Worm (Caenorhabditis elegans) whole organism, L4 larva: ENCODE results near the gene C56C10.9.

Experiments used
- F44E2.7 ChIP-seq: fragments of 200-800 bp; sonication (Bioruptor generic); IDR thresholded peaks from 2 replicates; pipeline ENCODE4 v2.1.2; 2022; ENCODE audit warnings: missing genetic modification characterization, missing compliant biosample characterization
- F49E8.2 ChIP-seq: sonication (generic microtip); optimal IDR thresholded peaks from 2 replicates; lab custom pipeline; 2016; ENCODE audit warnings: missing compliant biosample characterization, mild to moderate bottlenecking, missing genetic modification characterization, borderline replicate concordance
- R02D3.7 ChIP-seq: fragments of 150-350 bp; sonication (generic microtip); optimal IDR thresholded peaks from 3 replicates; lab custom pipeline; 2014; ENCODE audit warnings: missing biosample characterization, missing genetic modification characterization
- T20F7.1 ChIP-seq: fragments of 200-800 bp; sonication (Bioruptor generic); optimal IDR thresholded peaks from 2 replicates; lab custom pipeline; 2018; ENCODE audit warnings: mild to moderate bottlenecking, missing genetic modification characterization, missing compliant biosample characterization
- Y75B8A.6 ChIP-seq: fragments of 200-800 bp; sonication (Bioruptor generic); IDR thresholded peaks from 2 replicates; pipeline ENCODE4 v1.3.6; 2022; ENCODE audit warnings: missing genetic modification reagents, missing genetic modification characterization, missing compliant biosample characterization
- ZK337.2 ChIP-seq: fragments of 200-800 bp; sonication (Bioruptor generic); IDR thresholded peaks from 2 replicates; pipeline ENCODE4 v1.3.6; 2022; ENCODE audit warnings: missing genetic modification reagents, missing genetic modification characterization, missing compliant biosample characterization
- ZK546.5 ChIP-seq, 2 experiments: sonication (generic microtip); optimal IDR thresholded peaks; 2 replicates each; lab custom pipeline; 2017; ENCODE audit warnings: missing biosample characterization in 2 of 2, missing genetic modification characterization in 2 of 2
- aha-1 ChIP-seq: fragments of 150-350 bp; peaks from one replicate; lab custom pipeline; 2014; ENCODE audit warnings: missing biosample characterization, missing genetic modification characterization
- ceh-20 ChIP-seq: fragments of 200-800 bp; sonication (Bioruptor generic); IDR thresholded peaks from 2 replicates; pipeline ENCODE4 v1.3.6; 2022; ENCODE audit warnings: missing genetic modification reagents, missing genetic modification characterization, missing compliant biosample characterization
- ceh-28 ChIP-seq: fragments of 150-350 bp; optimal IDR thresholded peaks from 2 replicates; lab custom pipeline; 2014; ENCODE audit warnings: missing biosample characterization, missing genetic modification reagents, missing genetic modification characterization
- ctbp-1 ChIP-seq: fragments of 200-800 bp; sonication (Bioruptor generic); IDR thresholded peaks from 2 replicates; pipeline ENCODE4 v1.3.6; 2022; ENCODE audit warnings: missing genetic modification reagents, missing genetic modification characterization, missing compliant biosample characterization
- daf-19 ChIP-seq: fragments of 200-800 bp; sonication (Bioruptor generic); conservative IDR thresholded peaks from 2 replicates; pipeline ENCODE4 v1.3.6; 2022; ENCODE audit warnings: missing genetic modification characterization, missing compliant biosample characterization
- dpl-1 ChIP-seq: fragments of 150-350 bp; optimal IDR thresholded peaks from 2 replicates; lab custom pipeline; 2014; ENCODE audit warnings: missing biosample characterization, missing genetic modification reagents, missing genetic modification characterization
- duxl-1 ChIP-seq: sonication (generic microtip); optimal IDR thresholded peaks from 2 replicates; lab custom pipeline; 2016; ENCODE audit warnings: mild to moderate bottlenecking, missing genetic modification characterization, moderate library complexity, missing compliant biosample characterization; ENCODE audit not compliant: poor library complexity
- dve-1 ChIP-seq: sonication (generic microtip); optimal IDR thresholded peaks from 2 replicates; lab custom pipeline; 2017; ENCODE audit warnings: antibody characterized with exemption, mild to moderate bottlenecking, missing genetic modification characterization, missing compliant biosample characterization; ENCODE audit not compliant: insufficient read depth
- egl-43 ChIP-seq: fragments of 200-800 bp; sonication (Bioruptor generic); IDR thresholded peaks from 2 replicates; pipeline ENCODE4 v1.3.6; 2022; ENCODE audit warnings: missing genetic modification reagents, missing genetic modification characterization, missing compliant biosample characterization
- fkh-10 ChIP-seq: fragments of 150-350 bp; optimal IDR thresholded peaks from 2 replicates; lab custom pipeline; 2014; ENCODE audit warnings: missing biosample characterization, missing genetic modification reagents, missing genetic modification characterization
- gei-8 ChIP-seq: fragments of 200-800 bp; sonication (Bioruptor generic); optimal IDR thresholded peaks from 2 replicates; lab custom pipeline; 2018; ENCODE audit warnings: mild to moderate bottlenecking, missing genetic modification characterization, missing compliant biosample characterization
- hif-1 ChIP-seq, 2 experiments: sonication (generic microtip); optimal IDR thresholded peaks; 2 replicates each; lab custom pipeline; 2016 to 2017; ENCODE audit warnings: missing compliant biosample characterization in 2 of 2, missing genetic modification characterization in 2 of 2, missing genetic modification reagents in 2 of 2, missing genotype in 2 of 2, mild to moderate bottlenecking in 1 of 2
- hlh-11 ChIP-seq: fragments of 200-800 bp; sonication (Bioruptor generic); optimal IDR thresholded peaks from 2 replicates; lab custom pipeline; 2018; ENCODE audit warnings: mild to moderate bottlenecking, missing genetic modification characterization, missing compliant biosample characterization
- hlh-30 ChIP-seq: sonication (generic microtip); optimal IDR thresholded peaks from 2 replicates; lab custom pipeline; 2017; ENCODE audit warnings: antibody characterized with exemption, mild to moderate bottlenecking, missing genetic modification characterization, missing compliant biosample characterization; ENCODE audit not compliant: insufficient read depth
- hmg-1.1 ChIP-seq: fragments of 200-800 bp; sonication (Bioruptor generic); IDR thresholded peaks from 2 replicates; pipeline ENCODE4 v1.3.6; 2022; ENCODE audit warnings: missing genetic modification reagents, missing genetic modification characterization, missing compliant biosample characterization
- jun-1 ChIP-seq: fragments of 150-350 bp; optimal IDR thresholded peaks from 2 replicates; lab custom pipeline; 2014; ENCODE audit warnings: missing biosample characterization, missing genetic modification reagents, missing genetic modification characterization
- lin-13 ChIP-seq: fragments of 150-350 bp; optimal IDR thresholded peaks from 2 replicates; lab custom pipeline; 2014; ENCODE audit warnings: missing biosample characterization, missing genetic modification reagents, missing genetic modification characterization
- lin-39 ChIP-seq: fragments of 150-350 bp; optimal IDR thresholded peaks from 2 replicates; lab custom pipeline; 2014; ENCODE audit warnings: missing biosample characterization, missing genetic modification reagents, missing genetic modification characterization
- lsy-2 ChIP-seq, 2 experiments: fragments of 150-350 bp in 1 of 2; sonication (generic microtip) in 1 of 2; optimal IDR thresholded peaks; 2 replicates each; lab custom pipeline; 2014 to 2017; ENCODE audit warnings: missing biosample characterization in 2 of 2, missing genetic modification characterization in 2 of 2
- madf-9 ChIP-seq: fragments of 200-800 bp; sonication (Bioruptor generic); conservative IDR thresholded peaks from 2 replicates; pipeline ENCODE4 v1.3.6; 2022; ENCODE audit warnings: missing genetic modification reagents, missing genetic modification characterization, missing compliant biosample characterization
- mdl-1 ChIP-seq, 2 experiments: fragments of 150-350 bp in 1 of 2; sonication (generic microtip) in 1 of 2; optimal IDR thresholded peaks; 2 replicates each; lab custom pipeline; 2014 to 2017; ENCODE audit warnings: missing biosample characterization in 2 of 2, missing genetic modification characterization in 2 of 2
- mep-1 ChIP-seq: fragments of 150-350 bp; sonication (generic microtip); optimal IDR thresholded peaks from 3 replicates; lab custom pipeline; 2014; ENCODE audit warnings: missing biosample characterization, missing genetic modification characterization
- mes-2 ChIP-seq: sonication (generic microtip); optimal IDR thresholded peaks from 2 replicates; lab custom pipeline; 2016; ENCODE audit warnings: missing genotype, mild to moderate bottlenecking, missing genetic modification characterization, missing compliant biosample characterization; ENCODE audit not compliant: poor library complexity, severe bottlenecking
- mxl-3 ChIP-seq: fragments of 200-800 bp; sonication (Bioruptor generic); optimal IDR thresholded peaks from 2 replicates; lab custom pipeline; 2018; ENCODE audit warnings: mild to moderate bottlenecking, missing genetic modification characterization, missing compliant biosample characterization
- nhr-25 ChIP-seq: sonication (generic microtip); optimal IDR thresholded peaks from 2 replicates; lab custom pipeline; 2017; ENCODE audit warnings: missing genetic modification characterization, mild to moderate bottlenecking, missing compliant biosample characterization, antibody characterized with exemption, moderate library complexity, borderline replicate concordance; ENCODE audit not compliant: insufficient read depth
- nhr-28 ChIP-seq: fragments of 150-350 bp; optimal IDR thresholded peaks from 2 replicates; lab custom pipeline; 2014; ENCODE audit warnings: missing biosample characterization, missing genetic modification characterization
- nhr-42 ChIP-seq: fragments of 200-800 bp; sonication (Bioruptor generic); IDR thresholded peaks from 2 replicates; pipeline ENCODE4 v1.3.6; 2022; ENCODE audit warnings: missing genetic modification characterization, missing compliant biosample characterization
- php-3 ChIP-seq: fragments of 200-800 bp; sonication (Bioruptor generic); IDR thresholded peaks from 2 replicates; pipeline ENCODE4 v1.3.6; 2022; ENCODE audit warnings: missing genetic modification reagents, missing genetic modification characterization, missing compliant biosample characterization
- pqm-1 ChIP-seq: sonication (generic microtip); optimal IDR thresholded peaks from 2 replicates; lab custom pipeline; 2017; ENCODE audit warnings: missing biosample characterization, missing genetic modification characterization
- snpc-1.2 ChIP-seq: fragments of 200-800 bp; sonication (Bioruptor generic); IDR thresholded peaks from 2 replicates; pipeline ENCODE4 v1.3.6; 2022; ENCODE audit warnings: missing genetic modification reagents, missing genetic modification characterization, missing compliant biosample characterization
- snpc-4 ChIP-seq: fragments of 150-350 bp; optimal IDR thresholded peaks from 2 replicates; lab custom pipeline; 2014; ENCODE audit warnings: missing biosample characterization, missing genetic modification characterization
- unc-39 ChIP-seq: sonication (generic microtip); optimal IDR thresholded peaks from 2 replicates; lab custom pipeline; 2017; ENCODE audit warnings: missing biosample characterization, missing genetic modification characterization
- ztf-7 ChIP-seq: fragments of 150-350 bp; optimal IDR thresholded peaks from 2 replicates; lab custom pipeline; 2014; ENCODE audit warnings: missing biosample characterization, missing genetic modification characterization

Gene C56C10.9

DNA sequence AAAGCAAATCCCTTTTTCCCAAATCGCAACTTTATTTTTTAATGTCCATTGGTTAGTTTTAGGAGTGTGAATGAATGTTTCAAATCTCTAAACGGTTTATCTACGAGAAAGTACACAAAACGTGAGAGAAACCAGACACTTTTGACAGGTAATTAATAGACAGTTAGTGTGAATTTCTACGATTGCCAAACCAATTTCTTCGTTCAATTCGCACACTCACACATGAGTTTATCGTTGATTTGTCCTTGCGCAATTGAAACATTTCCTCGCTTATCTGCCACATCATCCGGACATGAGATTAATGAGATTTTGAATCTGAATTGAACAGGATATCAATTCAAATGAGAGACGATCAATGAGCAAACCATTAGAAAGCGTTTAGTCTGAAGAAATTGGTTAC lies 18.1 kb upstream of the C56C10.9 start:
- TF ChIP-seq pqm-1 (tag; lab: Kevin White, UChicago) = no peak
- no peak for TF ChIP-seq mep-1 (tag; lab: Kevin White, UChicago)
- TF ChIP-seq R02D3.7 = no peak
- TF ChIP-seq ctbp-1 (GFP tag; lab: Robert Waterston, UW) = no peak
- no peak for TF ChIP-seq F49E8.2 (tag; lab: Kevin White, UChicago)
- no peak for TF ChIP-seq ZK337.2 (GFP tag; lab: Robert Waterston, UW)
- TF ChIP-seq daf-19 (GFP tag; lab: Robert Waterston, UW) = no peak
- TF ChIP-seq jun-1 (tag; lab: Kevin White, UChicago) = no peak
- TF ChIP-seq T20F7.1 = no peak
- no peak for TF ChIP-seq snpc-4 (tag; lab: Kevin White, UChicago)
- TF ChIP-seq egl-43 (GFP tag; lab: Robert Waterston, UW) = no peak
- no peak for TF ChIP-seq gei-8
- no peak for TF ChIP-seq lin-13
- no peak for TF ChIP-seq ztf-7 (tag; lab: Kevin White, UChicago)
- no peak for TF ChIP-seq snpc-1.2
- no peak for TF ChIP-seq duxl-1 (tag; lab: Kevin White, UChicago)
- TF ChIP-seq Y75B8A.6 (GFP tag; lab: Robert Waterston, UW) = no peak
- no peak for TF ChIP-seq nhr-25 (tag; lab: Kevin White, UChicago)
- TF ChIP-seq nhr-42 (GFP tag; lab: Robert Waterston, UW) = no peak
- TF ChIP-seq ceh-28 (tag; lab: Kevin White, UChicago) = no peak
- TF ChIP-seq, all 104 proteins: peak for 0

DNA sequence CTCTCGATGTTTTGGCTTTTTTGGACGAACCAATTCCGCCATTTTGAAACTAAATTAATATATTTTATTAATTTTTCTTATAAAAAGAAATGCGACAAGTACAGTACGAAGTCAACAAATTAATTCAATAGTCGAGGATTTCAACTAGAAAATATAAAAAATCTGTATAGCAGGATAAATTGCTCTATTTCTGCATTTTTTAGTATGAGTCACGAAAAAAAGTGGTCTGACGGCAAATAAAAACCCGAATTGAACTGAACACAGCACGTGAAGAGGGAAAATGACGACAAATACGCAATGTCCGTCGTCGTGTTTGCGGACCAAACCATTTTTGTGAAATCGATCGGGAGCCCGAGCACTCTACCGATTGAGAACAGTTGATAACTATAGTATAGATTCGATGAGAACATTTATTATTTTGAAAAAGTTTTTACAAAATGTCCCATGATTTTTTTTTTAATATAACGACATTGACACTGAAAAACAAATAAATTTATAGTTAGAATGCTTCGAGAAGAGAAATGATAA lies 17.2 kb upstream of the C56C10.9 start, which contains the start of gene epg-5:
TSS of gene epg-5 (minus strand) at position 51 of the 528 bp plus-strand sequence.
- TF ChIP-seq mxl-3 (GFP tag; lab: Kevin White, UChicago) = peak; percentile 36
- peak in 1 of 2 experiments; percentile 4 for TF ChIP-seq hif-1 (tag; optimal IDR thresholded peaks at IDR 0.05; lab: Kevin White, UChicago)
- TF ChIP-seq mep-1 (tag; lab: Kevin White, UChicago) = peak; percentile 55
- no peak for TF ChIP-seq ctbp-1 (GFP tag; lab: Robert Waterston, UW)
- no peak for TF ChIP-seq lin-39 (tag; lab: Kevin White, UChicago)
- TF ChIP-seq dpl-1 (GFP tag; lab: Kevin White, UChicago) = peak; percentile 6
- peak in 1 of 2 experiments; percentile 53 for TF ChIP-seq mdl-1 (tag; optimal IDR thresholded peaks at IDR 0.05; lab: Kevin White, UChicago)
- peak; percentile 32 for TF ChIP-seq nhr-28
- TF ChIP-seq hmg-1.1 (GFP tag; lab: Robert Waterston, UW) = 0 out of 2 replicates have a peak, but pooled peaks have one; percentile 27
- peak; percentile 43 for TF ChIP-seq hlh-11 (tag; lab: Kevin White, UChicago)
- TF ChIP-seq php-3 (GFP tag; lab: Robert Waterston, UW) = no peak
- TF ChIP-seq lsy-2 (tag; optimal IDR thresholded peaks at IDR 0.05; lab: Kevin White, UChicago) = peak in 1 of 2 experiments; percentile 38
- TF ChIP-seq mes-2 (tag; lab: Kevin White, UChicago) = peak; percentile 46
- TF ChIP-seq F44E2.7 (GFP tag; lab: Robert Waterston, UW) = no peak
- no peak for TF ChIP-seq ceh-20 (GFP tag; lab: Robert Waterston, UW)
- no peak for TF ChIP-seq egl-43 (GFP tag; lab: Robert Waterston, UW)
- TF ChIP-seq madf-9 (GFP tag; lab: Robert Waterston, UW) = no peak
- TF ChIP-seq fkh-10 = no peak
- no peak for TF ChIP-seq ZK546.5 (tag; optimal IDR thresholded peaks at IDR 0.05; lab: Kevin White, UChicago)
- peak; percentile 15 for TF ChIP-seq dve-1 (tag; lab: Kevin White, UChicago)
- peak; percentile 62 for TF ChIP-seq aha-1
- TF ChIP-seq unc-39 (tag; lab: Kevin White, UChicago) = no peak
- peak; percentile 83 for TF ChIP-seq hlh-30
